Fruit fly (Drosophila melanogaster) whole organism, adult: ENCODE results near the gene danr.

ENCODE experiments used
- CG7045 ChIP-seq: fragments of 200-800 bp; sonication (Bioruptor generic); optimal IDR thresholded peaks from 2 replicates; lab custom pipeline; 2017; ENCODE audit warnings: missing biosample characterization, mild to moderate bottlenecking, missing genetic modification characterization
- CG7101 ChIP-seq: fragments of 200-800 bp; sonication (Bioruptor generic); optimal IDR thresholded peaks from 2 replicates; lab custom pipeline; 2018; ENCODE audit warnings: missing biosample characterization, mild to moderate bottlenecking, missing genetic modification characterization, moderate library complexity
- Clk ChIP-seq: fragments of 200-800 bp; sonication (Bioruptor generic); optimal IDR thresholded peaks from 2 replicates; lab custom pipeline; 2017; ENCODE audit warnings: missing biosample characterization, missing genetic modification characterization
- bab1 ChIP-seq: fragments of 200-800 bp; sonication (Bioruptor generic); optimal IDR thresholded peaks from 3 replicates; lab custom pipeline; 2019; ENCODE audit warnings: missing biosample characterization, mild to moderate bottlenecking, missing genetic modification characterization, moderate library complexity
- cic ChIP-seq: fragments of 200-800 bp; sonication (Bioruptor generic); optimal IDR thresholded peaks from 2 replicates; lab custom pipeline; 2017; ENCODE audit warnings: missing biosample characterization, mild to moderate bottlenecking, missing genetic modification characterization, moderate library complexity
- kay ChIP-seq: fragments of 200-800 bp; sonication (Bioruptor generic); peaks from one replicate; lab custom pipeline; 2016; ENCODE audit warnings: missing biosample characterization, missing genetic modification characterization, borderline replicate concordance

Gene danr

dm6 chr3R:25188990-25189389 lies 51.1 kb downstream of the danr start:
- TF ChIP-seq bab1 (GFP tag; lab: Kevin White, UChicago): no peak
- TF ChIP-seq CG7101 (tag; lab: Kevin White, UChicago): no peak
- no peak for TF ChIP-seq CG7045 (GFP tag; lab: Kevin White, UChicago)
- TF ChIP-seq Clk: no peak
- TF ChIP-seq kay (GFP tag; lab: Kevin White, UChicago): no peak
- TF ChIP-seq cic: no peak
